Fruit fly (Drosophila melanogaster) whole organism, embryonic: ENCODE results near the gene Tfb5.

Experiments used
- Antp ChIP-seq: fragments of 200-800 bp; sonication (Bioruptor generic); optimal IDR thresholded peaks from 3 replicates; lab custom pipeline; 2016; ENCODE audit warnings: missing biosample characterization, missing genetic modification characterization
- B-H1 ChIP-seq: fragments of 200-800 bp; sonication (Bioruptor generic); IDR thresholded peaks from 3 replicates; pipeline ENCODE4 v1.3.6; 2022; ENCODE audit warnings: missing biosample characterization, missing genetic modification characterization
- B-H2 ChIP-seq: fragments of 200-800 bp; sonication (Bioruptor generic); optimal IDR thresholded peaks from 2 replicates; lab custom pipeline; 2018; ENCODE audit warnings: missing biosample characterization, mild to moderate bottlenecking, missing genetic modification characterization
- Blimp-1 ChIP-seq: fragments of 200-800 bp; sonication (Bioruptor generic); optimal IDR thresholded peaks from 3 replicates; lab custom pipeline; 2018; ENCODE audit warnings: missing biosample characterization, missing genetic modification characterization, mild to moderate bottlenecking, moderate library complexity, missing genetic modification reagents
- CG10274 ChIP-seq: fragments of 200-800 bp; sonication (Bioruptor generic); optimal IDR thresholded peaks from 3 replicates; lab custom pipeline; 2017; ENCODE audit warnings: missing biosample characterization, mild to moderate bottlenecking, missing genetic modification characterization
- CG12391 ChIP-seq: fragments of 200-800 bp; sonication (Bioruptor generic); optimal IDR thresholded peaks from 3 replicates; lab custom pipeline; 2018; ENCODE audit warnings: missing biosample characterization, mild to moderate bottlenecking, missing genetic modification characterization, moderate library complexity
- CG14710 ChIP-seq: fragments of 200-800 bp; sonication (Bioruptor generic); optimal IDR thresholded peaks from 3 replicates; lab custom pipeline; 2019; ENCODE audit warnings: missing biosample characterization, mild to moderate bottlenecking, missing genetic modification characterization, moderate library complexity
- CG15514 ChIP-seq: fragments of 200-800 bp; sonication (Bioruptor generic); optimal IDR thresholded peaks from 3 replicates; lab custom pipeline; 2017; ENCODE audit warnings: missing biosample characterization, missing genetic modification characterization, mild to moderate bottlenecking, moderate library complexity, missing genetic modification reagents
- CG15601 ChIP-seq: fragments of 200-800 bp; sonication (Bioruptor generic); optimal IDR thresholded peaks from 3 replicates; lab custom pipeline; 2019; ENCODE audit warnings: missing biosample characterization, mild to moderate bottlenecking, missing genetic modification characterization, moderate library complexity
- CG16863 ChIP-seq: fragments of 200-800 bp; sonication (Bioruptor generic); optimal IDR thresholded peaks from 3 replicates; lab custom pipeline; 2016; ENCODE audit warnings: missing biosample characterization, missing genetic modification characterization
- CG17568 ChIP-seq: fragments of 200-800 bp; sonication (Bioruptor generic); optimal IDR thresholded peaks from 2 replicates; lab custom pipeline; 2018; ENCODE audit warnings: missing biosample characterization, mild to moderate bottlenecking, missing genetic modification characterization, moderate library complexity
- CG17912 ChIP-seq: fragments of 200-800 bp; sonication (Bioruptor generic); optimal IDR thresholded peaks from 2 replicates; lab custom pipeline; 2018; ENCODE audit warnings: missing biosample characterization, mild to moderate bottlenecking, missing genetic modification characterization
- CG2129 ChIP-seq: fragments of 200-800 bp; sonication (Bioruptor generic); IDR thresholded peaks from 2 replicates; pipeline ENCODE4 v1.3.6; 2022; ENCODE audit warnings: missing biosample characterization, missing genetic modification characterization; ENCODE audit not compliant: partially characterized antibody
- CG2875 ChIP-seq: fragments of 200-800 bp; sonication (Bioruptor generic); optimal IDR thresholded peaks from 2 replicates; lab custom pipeline; 2017; ENCODE audit warnings: missing biosample characterization, mild to moderate bottlenecking, missing genetic modification characterization, missing genetic modification reagents
- CG3163 ChIP-seq: fragments of 200-800 bp; sonication (Bioruptor generic); optimal IDR thresholded peaks from 3 replicates; lab custom pipeline; 2016; ENCODE audit warnings: missing biosample characterization, missing genetic modification characterization
- CG42726 ChIP-seq: fragments of 200-800 bp; sonication (Bioruptor generic); IDR thresholded peaks from 2 replicates; pipeline ENCODE4 v1.3.6; 2022; ENCODE audit warnings: missing biosample characterization, missing genetic modification characterization; ENCODE audit not compliant: partially characterized antibody
- CG4360 ChIP-seq: fragments of 200-800 bp; sonication (Bioruptor generic); IDR thresholded peaks from 2 replicates; pipeline ENCODE4 v1.3.6; 2022; ENCODE audit warnings: missing biosample characterization, missing genetic modification characterization
- CG5245 ChIP-seq: fragments of 200-800 bp; sonication (Bioruptor generic); optimal IDR thresholded peaks from 3 replicates; lab custom pipeline; 2016; ENCODE audit warnings: missing biosample characterization, missing genetic modification characterization
- CG6683 ChIP-seq: fragments of 200-800 bp; sonication (Bioruptor generic); optimal IDR thresholded peaks from 2 replicates; lab custom pipeline; 2017; ENCODE audit warnings: missing biosample characterization, mild to moderate bottlenecking, missing genetic modification characterization, missing genetic modification reagents
- CG6791 ChIP-seq: fragments of 200-800 bp; sonication (Bioruptor generic); IDR thresholded peaks from 3 replicates; pipeline ENCODE4 v1.3.6; 2022; ENCODE audit warnings: missing biosample characterization, missing genetic modification characterization; ENCODE audit not compliant: partially characterized antibody
- CG7372 ChIP-seq: fragments of 200-800 bp; sonication (Bioruptor generic); IDR thresholded peaks from 2 replicates; pipeline ENCODE4 v1.3.6; 2022; ENCODE audit warnings: missing biosample characterization, missing genetic modification characterization
- Deaf1 ChIP-seq: fragments of 200-800 bp; optimal IDR thresholded peaks from 3 replicates; lab custom pipeline; 2019; ENCODE audit warnings: missing biosample characterization, mild to moderate bottlenecking, missing genetic modification characterization, moderate library complexity
- Hey ChIP-seq: fragments of 200-800 bp; sonication (Bioruptor generic); optimal IDR thresholded peaks from 3 replicates; lab custom pipeline; 2018; ENCODE audit warnings: missing biosample characterization, mild to moderate bottlenecking, missing genetic modification characterization
- HmgZ ChIP-seq: fragments of 200-800 bp; sonication (Bioruptor generic); optimal IDR thresholded peaks from 2 replicates; lab custom pipeline; 2018; ENCODE audit warnings: missing biosample characterization, mild to moderate bottlenecking, missing genetic modification characterization
- Lpt ChIP-seq: fragments of >200 bp; optimal IDR thresholded peaks from 2 replicates; lab custom pipeline; 2018; ENCODE audit warnings: missing biosample characterization, missing genetic modification characterization
- Mes4 ChIP-seq: fragments of 200-800 bp; sonication (Bioruptor generic); optimal IDR thresholded peaks from 2 replicates; lab custom pipeline; 2016; ENCODE audit warnings: missing biosample characterization, missing genetic modification characterization
- Mrtf ChIP-seq: fragments of 200-800 bp; sonication (Bioruptor generic); IDR thresholded peaks from 3 replicates; pipeline ENCODE4 v1.3.6; 2022; ENCODE audit warnings: missing biosample characterization, missing genetic modification characterization
- Nf-YC ChIP-seq: fragments of 200-800 bp; optimal IDR thresholded peaks from 3 replicates; lab custom pipeline; 2019; ENCODE audit warnings: missing biosample characterization, mild to moderate bottlenecking, missing genetic modification characterization, moderate library complexity
- PHDP ChIP-seq: fragments of 200-800 bp; sonication (Bioruptor generic); optimal IDR thresholded peaks from 3 replicates; lab custom pipeline; 2018; ENCODE audit warnings: missing biosample characterization, mild to moderate bottlenecking, missing genetic modification characterization, moderate library complexity
- ac ChIP-seq: fragments of 200-800 bp; sonication (Bioruptor generic); optimal IDR thresholded peaks from 3 replicates; lab custom pipeline; 2017; ENCODE audit warnings: missing biosample characterization, mild to moderate bottlenecking, missing genetic modification characterization
- chm ChIP-seq: fragments of 200-800 bp; sonication (Bioruptor generic); IDR thresholded peaks from 2 replicates; pipeline ENCODE4 v1.3.6; 2022; ENCODE audit warnings: missing biosample characterization, missing genetic modification characterization
- crc ChIP-seq: fragments of 200-800 bp; sonication (Bioruptor generic); optimal IDR thresholded peaks from 2 replicates; lab custom pipeline; 2016; ENCODE audit warnings: missing biosample characterization, missing genetic modification characterization
- dmrt99B ChIP-seq: fragments of 200-800 bp; sonication (Bioruptor generic); optimal IDR thresholded peaks from 2 replicates; lab custom pipeline; 2018; ENCODE audit warnings: missing biosample characterization, mild to moderate bottlenecking, missing genetic modification characterization, moderate library complexity
- exex ChIP-seq: fragments of 200-800 bp; sonication (Bioruptor generic); optimal IDR thresholded peaks from 4 replicates; lab custom pipeline; 2018; ENCODE audit warnings: missing biosample characterization, mild to moderate bottlenecking, missing genetic modification characterization, moderate library complexity
- eyg ChIP-seq: fragments of 200-800 bp; sonication (Bioruptor generic); optimal IDR thresholded peaks from 3 replicates; lab custom pipeline; 2016; ENCODE audit warnings: missing biosample characterization, missing genetic modification characterization
- grau ChIP-seq: fragments of 200-800 bp; optimal IDR thresholded peaks from 3 replicates; lab custom pipeline; 2019; ENCODE audit warnings: missing biosample characterization, mild to moderate bottlenecking, missing genetic modification characterization, moderate library complexity
- kah ChIP-seq: fragments of 200-800 bp; sonication (Bioruptor generic); optimal IDR thresholded peaks from 2 replicates; lab custom pipeline; 2018; ENCODE audit warnings: missing biosample characterization, mild to moderate bottlenecking, missing genetic modification characterization
- lmd ChIP-seq: fragments of 200-800 bp; sonication (Bioruptor generic); IDR thresholded peaks from 2 replicates; pipeline ENCODE4 v1.3.6; 2022; ENCODE audit warnings: missing biosample characterization, missing genetic modification characterization
- mirr ChIP-seq: fragments of 200-800 bp; sonication (Bioruptor generic); optimal IDR thresholded peaks from 3 replicates; lab custom pipeline; 2018; ENCODE audit warnings: missing biosample characterization, mild to moderate bottlenecking, missing genetic modification characterization
- p53 ChIP-seq: fragments of 200-800 bp; sonication (Bioruptor generic); optimal IDR thresholded peaks from 2 replicates; lab custom pipeline; 2016; ENCODE audit warnings: missing biosample characterization, missing genetic modification characterization
- pb ChIP-seq: fragments of 200-800 bp; sonication (Bioruptor generic); optimal IDR thresholded peaks from 3 replicates; lab custom pipeline; 2016; ENCODE audit warnings: missing biosample characterization, missing genetic modification characterization
- peb ChIP-seq: fragments of 200-800 bp; sonication (Bioruptor generic); IDR thresholded peaks from 2 replicates; pipeline ENCODE4 v1.3.6; 2022; ENCODE audit warnings: missing biosample characterization, missing genetic modification characterization
- pita ChIP-seq: fragments of 200-800 bp; sonication (Bioruptor generic); optimal IDR thresholded peaks from 2 replicates; lab custom pipeline; 2017; ENCODE audit warnings: missing biosample characterization, mild to moderate bottlenecking, missing genetic modification characterization
- pnt ChIP-seq: fragments of 200-800 bp; sonication (Bioruptor generic); optimal IDR thresholded peaks from 3 replicates; lab custom pipeline; 2016; ENCODE audit warnings: missing biosample characterization, missing genetic modification characterization
- seq ChIP-seq: fragments of 200-800 bp; sonication (Bioruptor generic); IDR thresholded peaks from 2 replicates; pipeline ENCODE4 v1.3.6; 2022; ENCODE audit warnings: missing biosample characterization, missing genetic modification characterization
- so ChIP-seq: fragments of 200-800 bp; sonication (Bioruptor generic); IDR thresholded peaks from 3 replicates; pipeline ENCODE4 v1.3.6; 2022; ENCODE audit warnings: missing biosample characterization, missing genetic modification characterization
- unpg ChIP-seq: fragments of 200-800 bp; sonication (Bioruptor generic); optimal IDR thresholded peaks from 3 replicates; lab custom pipeline; 2018; ENCODE audit warnings: missing biosample characterization, mild to moderate bottlenecking, missing genetic modification characterization, moderate library complexity
- zf30C ChIP-seq: fragments of 200-800 bp; sonication (Bioruptor generic); optimal IDR thresholded peaks from 3 replicates; lab custom pipeline; 2018; ENCODE audit warnings: missing biosample characterization, mild to moderate bottlenecking, missing genetic modification characterization
- zfh2 ChIP-seq: fragments of 200-800 bp; sonication (Bioruptor generic); optimal IDR thresholded peaks from 2 replicates; lab custom pipeline; 2016; ENCODE audit warnings: missing biosample characterization, missing genetic modification characterization

The Tfb5 gene

DNA sequence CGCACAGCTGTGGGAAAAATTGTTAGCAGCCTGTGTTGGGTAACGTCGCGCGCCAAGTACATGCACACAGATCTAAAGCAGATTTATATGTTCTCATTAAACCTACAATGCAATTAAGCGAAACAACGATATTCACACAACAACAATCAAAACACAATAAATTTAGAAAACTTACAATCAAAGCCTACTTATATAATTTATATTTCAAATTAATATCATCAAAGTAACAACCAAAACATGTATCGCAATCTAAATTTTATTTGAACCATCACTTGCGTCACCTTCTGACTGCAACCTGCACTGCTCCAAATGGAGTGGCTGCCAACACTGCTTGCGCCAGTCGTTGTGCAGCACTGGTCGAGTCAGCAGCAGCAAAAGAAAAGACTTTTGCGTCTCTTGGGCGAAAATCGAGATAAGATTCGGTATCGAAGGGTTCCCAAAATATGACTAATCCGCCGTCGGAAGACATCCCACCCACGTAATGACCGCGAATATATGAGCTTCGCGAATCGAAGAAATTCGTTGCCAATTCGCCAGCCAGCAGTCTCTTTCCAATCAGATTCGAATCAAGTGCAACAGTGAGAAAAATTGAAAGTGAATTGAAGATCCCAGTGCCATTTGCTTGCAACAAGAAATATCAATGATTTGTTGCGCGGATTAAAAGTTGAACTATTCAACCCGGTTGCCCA, 29.2 kb downstream of the Tfb5 start, which contains the start of the genes CG8892 and CG34126 (continued):
- TF ChIP-seq Blimp-1 (GFP tag; lab: Kevin White, UChicago): peak; percentile 92
- TF ChIP-seq CG42726: peak; percentile 73
- peak; percentile 83 for TF ChIP-seq exex (tag; lab: Kevin White, UChicago)
- TF ChIP-seq lmd (GFP tag; lab: Robert Waterston, UW): peak; percentile 97
- TF ChIP-seq unpg: peak; percentile 94
- TF ChIP-seq Lpt (GFP tag; lab: Kevin White, UChicago): no peak
- TF ChIP-seq CG17568 (GFP tag; lab: Kevin White, UChicago): no peak
- peak; percentile 82 for TF ChIP-seq CG17912 (GFP tag; lab: Kevin White, UChicago)
- TF ChIP-seq CG14710 (tag; lab: Kevin White, UChicago): peak; percentile 98
- TF ChIP-seq CG7372 (GFP tag; lab: Robert Waterston, UW): peak; percentile 97
- peak; percentile 84 for TF ChIP-seq CG3163
- peak; percentile 96 for TF ChIP-seq grau (tag; lab: Kevin White, UChicago)
- TF ChIP-seq pita (GFP tag; lab: Kevin White, UChicago): no peak
- peak; percentile 92 for TF ChIP-seq eyg (GFP tag; lab: Kevin White, UChicago)
- TF ChIP-seq seq: peak; percentile 94
- peak; percentile 87 for TF ChIP-seq kah (GFP tag; lab: Kevin White, UChicago)
- TF ChIP-seq CG10274: peak; percentile 91
- peak; percentile 93 for TF ChIP-seq CG15514
- TF ChIP-seq CG2875: peak; percentile 91
- TF ChIP-seq CG12391 (tag; lab: Kevin White, UChicago): peak; percentile 98
- TF ChIP-seq pnt: peak; percentile 97
- TF ChIP-seq B-H2 (GFP tag; lab: Kevin White, UChicago): peak; percentile 96
- 0 out of 3 replicates have a peak, but pooled peaks have one; percentile 19 for TF ChIP-seq CG6791
- TF ChIP-seq peb: peak; percentile 93
- no peak for TF ChIP-seq CG2129 (GFP tag; lab: Robert Waterston, UW)
- peak; percentile 96 for TF ChIP-seq CG5245 (GFP tag; lab: Kevin White, UChicago)
- peak; percentile 81 for TF ChIP-seq Deaf1
- peak; percentile 81 for TF ChIP-seq p53 (GFP tag; lab: Kevin White, UChicago)
- TF ChIP-seq CG16863 (GFP tag; lab: Kevin White, UChicago): peak; percentile 95
- TF ChIP-seq Mes4 (GFP tag; lab: Kevin White, UChicago): peak; percentile 87
- TF ChIP-seq pb (GFP tag; lab: Kevin White, UChicago): peak; percentile 85
- TF ChIP-seq Mrtf: peak; percentile 96
- peak; percentile 98 for TF ChIP-seq zfh2 (GFP tag; lab: Kevin White, UChicago)
- TF ChIP-seq PHDP: peak; percentile 96
- TF ChIP-seq CG6683: peak; percentile 93
- TF ChIP-seq chm (GFP tag; lab: Robert Waterston, UW): peak; percentile 92
- peak; percentile 94 for TF ChIP-seq B-H1 (GFP tag; lab: Robert Waterston, UW)
- peak; percentile 85 for TF ChIP-seq crc (GFP tag; lab: Kevin White, UChicago)
- peak; percentile 92 for TF ChIP-seq Nf-YC (tag; lab: Kevin White, UChicago)
- TF ChIP-seq so (GFP tag; lab: Robert Waterston, UW): peak; percentile 95
- peak; percentile 74 for TF ChIP-seq zf30C (GFP tag; lab: Kevin White, UChicago)
- peak; percentile 98 for TF ChIP-seq HmgZ (tag; lab: Kevin White, UChicago)
- peak; percentile 94 for TF ChIP-seq CG15601 (tag; lab: Kevin White, UChicago)
- TF ChIP-seq CG4360 (GFP tag; lab: Robert Waterston, UW): peak; percentile 45; the same call in 1 of the 2 replicates
- TF ChIP-seq dmrt99B (tag; lab: Kevin White, UChicago): peak; percentile 95
- peak; percentile 96 for TF ChIP-seq Antp
- peak; percentile 95 for TF ChIP-seq mirr (GFP tag; lab: Kevin White, UChicago)
- peak; percentile 65 for TF ChIP-seq ac (GFP tag; lab: Kevin White, UChicago)
- peak; percentile 87 for TF ChIP-seq Hey (tag; lab: Kevin White, UChicago)
